Worm (Caenorhabditis elegans) whole organism, L4/young adult: ENCODE results near the gene T24D5.3.

Experiments used
- W03F9.2 ChIP-seq: fragments of 150-350 bp; optimal IDR thresholded peaks from 2 replicates; lab custom pipeline; 2014; ENCODE audit warnings: missing biosample characterization, missing genetic modification characterization
- dao-5 ChIP-seq: sonication (generic microtip); optimal IDR thresholded peaks from 2 replicates; lab custom pipeline; 2016; ENCODE audit warnings: missing genotype, missing genetic modification characterization, moderate library complexity, missing compliant biosample characterization
- him-1 ChIP-seq: sonication (generic microtip); optimal IDR thresholded peaks from 2 replicates; lab custom pipeline; 2016; ENCODE audit warnings: missing genotype, missing genetic modification reagents, missing genetic modification characterization, missing compliant biosample characterization

- TF ChIP-seq him-1 (tag; lab: Kevin White, UChicago) (no peak), dao-5 (tag; lab: Kevin White, UChicago) (no peak), W03F9.2 (no peak)
These were observed 50.1 kb downstream of the T24D5.3 start for ce11 chrX:12630005-12630404.
